Fruit fly (Drosophila melanogaster): ENCODE data around the gene CG12402.

The CG12402 gene

dm6 chr3R:14088887-14089567, 19.1 kb downstream of the CG12402 start, which contains the start of gene Npc2b (continued):
- TF ChIP-seq bigmax (GFP tag; optimal IDR thresholded peaks at IDR 0.05) (no peak), Sry-β (GFP tag; optimal IDR thresholded peaks at IDR 0.05) (no peak), ttk (GFP tag; IDR thresholded peaks at IDR 0.05) (no peak), esg (GFP tag; conservative IDR thresholded peaks at IDR 0.05) (0 out of 2 replicates have a peak, but pooled peaks have one; percentile 7), ham (GFP tag; IDR thresholded peaks at IDR 0.05) (no peak), Elba2 (GFP tag; optimal IDR thresholded peaks at IDR 0.05) (no peak), scrt (GFP tag; optimal IDR thresholded peaks at IDR 0.05) (peak; percentile 11), tio (GFP tag; optimal IDR thresholded peaks at IDR 0.05) (peak; percentile 35), CG1647 (GFP tag; optimal IDR thresholded peaks at IDR 0.05) (peak; percentile 4), CG12769 (tag; optimal IDR thresholded peaks at IDR 0.05) (peak; percentile 23)

- TF ChIP-seq nom (GFP tag; optimal IDR thresholded peaks at IDR 0.05) (peak; percentile 55), shn (GFP tag; optimal IDR thresholded peaks at IDR 0.05) (no peak), z (GFP tag; IDR thresholded peaks at IDR 0.05) (peak; percentile 73; the same call in 1 of the 3 replicates), sens (GFP tag) (peak; percentile 1), vfl (GFP tag; optimal IDR thresholded peaks at IDR 0.05) (no peak)
Measured at dm6 chr3R:14088157-14088556, 20.0 kb downstream of the CG12402 start.

dm6 chr3R:14085555-14085954, 22.6 kb downstream of the CG12402 start:
- TF ChIP-seq CG10959 (GFP tag; IDR thresholded peaks at IDR 0.05) (no peak), stc (GFP tag; IDR thresholded peaks at IDR 0.05) (no peak), Ets65A (GFP tag) (no peak), Neu2 (GFP tag; optimal IDR thresholded peaks at IDR 0.05; ENCODE audit: borderline replicate concordance) (no peak), row (GFP tag; IDR thresholded peaks at IDR 0.05) (peak; percentile 36; the same call in 1 of the 3 replicates), CG8478 (optimal IDR thresholded peaks at IDR 0.05) (no peak), scrt (GFP tag; optimal IDR thresholded peaks at IDR 0.05) (peak; percentile 91), CG32772 (GFP tag; IDR thresholded peaks at IDR 0.05) (no peak), Fer2 (tag; optimal IDR thresholded peaks at IDR 0.05) (no peak), sens-2 (GFP tag; IDR thresholded peaks at IDR 0.05) (no peak), CG12659 (GFP tag; optimal IDR thresholded peaks at IDR 0.05) (no peak), CG31388 (GFP tag; optimal IDR thresholded peaks at IDR 0.05) (no peak), CG13296 (GFP tag; optimal IDR thresholded peaks at IDR 0.05) (no peak), D19B (GFP tag; optimal IDR thresholded peaks at IDR 0.05) (no peak), oc (tag; optimal IDR thresholded peaks at IDR 0.05) (peak; percentile 32), sens (GFP tag) (peak; percentile 15), CG6765 (GFP tag; optimal IDR thresholded peaks at IDR 0.05) (no peak), abd-A (tag; optimal IDR thresholded peaks at IDR 0.05) (peak; percentile 49), CG17612 (GFP tag; IDR thresholded peaks at IDR 0.05) (no peak), ranshi (GFP tag; IDR thresholded peaks at IDR 0.05) (no peak), knrl (GFP tag; IDR thresholded peaks at IDR 0.05; ENCODE audit: partially characterized antibody) (no peak), CG31224 (GFP tag; IDR thresholded peaks at IDR 0.05) (no peak), CG5953 (GFP tag; IDR thresholded peaks at IDR 0.05) (no peak), kay (GFP tag; optimal IDR thresholded peaks at IDR 0.05) (no peak), z (GFP tag; IDR thresholded peaks at IDR 0.05) (no peak), CG4820 (GFP tag; optimal IDR thresholded peaks at IDR 0.05) (no peak), CG6272 (GFP tag; IDR thresholded peaks at IDR 0.05) (no peak), Meics (GFP tag; optimal IDR thresholded peaks at IDR 0.05) (no peak), CG7556 (GFP tag; optimal IDR thresholded peaks at IDR 0.05) (peak; percentile 14), gsb-n (tag; optimal IDR thresholded peaks at IDR 0.05) (no peak), otp (GFP tag; IDR thresholded peaks at IDR 0.05) (no peak), CkIIα-i1 (GFP tag; IDR thresholded peaks at IDR 0.05) (no peak), exex (tag; optimal IDR thresholded peaks at IDR 0.05) (no peak), CG6654 (GFP tag; optimal IDR thresholded peaks at IDR 0.05) (no peak), mirr (GFP tag; optimal IDR thresholded peaks at IDR 0.05) (peak; percentile 34), lola (GFP tag; optimal IDR thresholded peaks at IDR 0.05) (no peak)
